Worm (Caenorhabditis elegans) whole organism, late embryonic: ENCODE data around the gene F27B3.8.

Experiments
- C38D4.7 ChIP-seq: fragments of 200-800 bp; sonication (Bioruptor generic); optimal IDR thresholded peaks from 2 replicates; lab custom pipeline; 2018; ENCODE audit warnings: mild to moderate bottlenecking, missing genetic modification characterization, moderate library complexity, missing compliant biosample characterization
- ahr-1 ChIP-seq: sonication (generic microtip); optimal IDR thresholded peaks from 2 replicates; lab custom pipeline; 2016; ENCODE audit warnings: missing genetic modification characterization, missing compliant biosample characterization
- ceh-2 ChIP-seq: sonication (generic microtip); optimal IDR thresholded peaks from 2 replicates; lab custom pipeline; 2016; ENCODE audit warnings: missing genotype, missing genetic modification characterization, missing compliant biosample characterization
- elt-2 ChIP-seq: sonication (generic microtip); optimal IDR thresholded peaks from 2 replicates; lab custom pipeline; 2016; ENCODE audit warnings: missing genetic modification reagents, missing genetic modification characterization, missing compliant biosample characterization
- hlh-30 ChIP-seq: sonication (generic microtip); optimal IDR thresholded peaks from 2 replicates; lab custom pipeline; 2017; ENCODE audit warnings: antibody characterized with exemption, missing genetic modification characterization, missing compliant biosample characterization; ENCODE audit not compliant: insufficient read depth
- pha-4 ChIP-seq: fragments of 150-350 bp; optimal IDR thresholded peaks from 2 replicates; lab custom pipeline; 2018; ENCODE audit warnings: missing biosample characterization, missing genetic modification reagents, missing genetic modification characterization
- tbx-2 ChIP-seq: sonication (generic microtip); optimal IDR thresholded peaks from 2 replicates; lab custom pipeline; 2016; ENCODE audit warnings: missing genetic modification characterization, missing compliant biosample characterization

- TF ChIP-seq pha-4 (tag; lab: Kevin White, UChicago): no peak
- no peak for TF ChIP-seq tbx-2 (tag; lab: Kevin White, UChicago)
- no peak for TF ChIP-seq ceh-2 (tag; lab: Kevin White, UChicago)
- no peak for TF ChIP-seq elt-2 (tag; lab: Kevin White, UChicago)
- TF ChIP-seq C38D4.7 (GFP tag; lab: Kevin White, UChicago): no peak
- no peak for TF ChIP-seq ahr-1
- TF ChIP-seq hlh-30: no peak
These were observed 27.1 kb downstream of the F27B3.8 start for ce11 chrIII:6606641-6607040.
